Fruit fly (Drosophila melanogaster) whole organism, embryonic: ENCODE data around the gene DZIP1.

ENCODE experiments used
- CG8281 ChIP-seq: fragments of 200-800 bp; sonication (Bioruptor generic); optimal IDR thresholded peaks from 2 replicates; lab custom pipeline; 2018; ENCODE audit warnings: missing biosample characterization, mild to moderate bottlenecking, missing genetic modification characterization, moderate library complexity
- Dp ChIP-seq: fragments of 200-800 bp; sonication (Bioruptor generic); optimal IDR thresholded peaks from 2 replicates; lab custom pipeline; 2018; ENCODE audit warnings: missing biosample characterization, mild to moderate bottlenecking, missing genetic modification characterization, moderate library complexity
- Nf-YC ChIP-seq: fragments of 200-800 bp; optimal IDR thresholded peaks from 3 replicates; lab custom pipeline; 2019; ENCODE audit warnings: missing biosample characterization, mild to moderate bottlenecking, missing genetic modification characterization, moderate library complexity
- NfI ChIP-seq: fragments of 200-800 bp; sonication (Bioruptor generic); optimal IDR thresholded peaks from 3 replicates; lab custom pipeline; 2018; ENCODE audit warnings: missing biosample characterization, mild to moderate bottlenecking, missing genetic modification characterization, moderate library complexity
- bsh ChIP-seq, 2 experiments: fragments of 200-800 bp; sonication (Bioruptor generic); optimal IDR thresholded peaks; 2 replicates each; lab custom pipeline; 2017 to 2018; ENCODE audit warnings: mild to moderate bottlenecking in 2 of 2, missing biosample characterization in 2 of 2, missing genetic modification characterization in 2 of 2, moderate library complexity in 1 of 2
- chm ChIP-seq: fragments of 200-800 bp; sonication (Bioruptor generic); IDR thresholded peaks from 2 replicates; pipeline ENCODE4 v1.3.6; 2022; ENCODE audit warnings: missing biosample characterization, missing genetic modification characterization
- corto ChIP-seq: fragments of 200-800 bp; sonication (Bioruptor generic); optimal IDR thresholded peaks from 2 replicates; lab custom pipeline; 2016; ENCODE audit warnings: missing biosample characterization, mild to moderate bottlenecking, missing genetic modification characterization, moderate library complexity
- nom ChIP-seq: fragments of 200-800 bp; sonication (Bioruptor generic); optimal IDR thresholded peaks from 2 replicates; lab custom pipeline; 2017; ENCODE audit warnings: missing biosample characterization, missing genetic modification characterization, mild to moderate bottlenecking, moderate library complexity, missing genetic modification reagents
- seq ChIP-seq: fragments of 200-800 bp; sonication (Bioruptor generic); IDR thresholded peaks from 2 replicates; pipeline ENCODE4 v1.3.6; 2022; ENCODE audit warnings: missing biosample characterization, missing genetic modification characterization
- so ChIP-seq: fragments of 200-800 bp; sonication (Bioruptor generic); IDR thresholded peaks from 3 replicates; pipeline ENCODE4 v1.3.6; 2022; ENCODE audit warnings: missing biosample characterization, missing genetic modification characterization

DNA sequence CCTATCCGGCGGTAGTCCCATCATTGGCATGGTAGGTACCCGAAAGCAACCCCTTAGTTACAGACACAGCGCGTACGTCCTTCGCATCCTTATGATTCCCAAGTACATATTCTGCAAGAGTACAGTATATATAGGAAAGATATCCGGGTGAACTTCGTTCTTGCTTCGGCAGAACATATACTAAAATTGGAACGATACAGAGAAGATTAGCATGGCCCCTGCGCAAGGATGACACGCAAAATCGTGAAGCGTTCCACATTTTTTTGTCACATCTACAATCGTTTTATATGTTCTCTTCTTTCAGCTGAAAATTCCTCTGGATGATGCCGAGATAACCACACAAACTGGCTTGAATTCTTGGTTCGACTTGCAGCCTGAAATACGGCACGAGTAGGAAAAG is 40.9 kb downstream of the DZIP1 start:
- TF ChIP-seq CG8281 = no peak
- TF ChIP-seq bsh (GFP tag; optimal IDR thresholded peaks at IDR 0.05; lab: Kevin White, UChicago) = no peak
- TF ChIP-seq NfI (GFP tag; lab: Kevin White, UChicago) = no peak
- TF ChIP-seq Nf-YC = no peak
- TF ChIP-seq corto (GFP tag; lab: Kevin White, UChicago) = no peak
- no peak for TF ChIP-seq chm (GFP tag; lab: Robert Waterston, UW)
- TF ChIP-seq seq (GFP tag; lab: Robert Waterston, UW) = no peak
- TF ChIP-seq nom (GFP tag; lab: Kevin White, UChicago) = no peak
- TF ChIP-seq so (GFP tag; lab: Robert Waterston, UW) = no peak
- TF ChIP-seq Dp (GFP tag; lab: Kevin White, UChicago) = no peak
